Worm (Caenorhabditis elegans) whole organism, mixed stage, embryonic: ENCODE data around the gene vms-1.

Experiments
- lin-13 ChIP-seq: fragments of 150-350 bp; optimal IDR thresholded peaks from 2 replicates; lab custom pipeline; 2014; ENCODE audit warnings: missing biosample characterization, missing genetic modification characterization
- nhr-76 ChIP-seq: sonication (generic microtip); optimal IDR thresholded peaks from 2 replicates; lab custom pipeline; 2017; ENCODE audit warnings: missing biosample characterization, missing genetic modification characterization

ce11 chrIII:8063659-8064058 is 24.7 kb upstream of the vms-1 start:
- TF ChIP-seq lin-13 (tag; lab: Kevin White, UChicago) (no peak), nhr-76 (tag; lab: Kevin White, UChicago) (no peak)
